Fruit fly (Drosophila melanogaster): ENCODE measurements around the gene daed.

Gene daed

dm6 chr2L:2216065-2216464 is at the start of gene daed:
TSS of gene daed (minus strand) at chr2L:2216311.
- no peak for TF ChIP-seq noc (tag; optimal IDR thresholded peaks at IDR 0.05)

dm6 chr2L:2265221-2265620 is 49.1 kb upstream of the daed start, which contains the start of gene CG34049:
TSS of gene CG34049 (minus strand) at chr2L:2265321.
- no peak for TF ChIP-seq noc (tag; optimal IDR thresholded peaks at IDR 0.05)

dm6 chr2L:2263142-2263541 is 47.0 kb upstream of the daed start, which contains the start of gene CG4270:
TSS of gene CG4270 (plus strand) at chr2L:2263442.
- TF ChIP-seq noc (tag; optimal IDR thresholded peaks at IDR 0.05), result no peak

- no peak for TF ChIP-seq noc (tag; optimal IDR thresholded peaks at IDR 0.05)
These were observed 38.8 kb upstream of the daed start, which contains the start of gene Send1 for dm6 chr2L:2254950-2255349. TSS of gene Send1 (minus strand) at chr2L:2255050.

dm6 chr2L:2252745-2253144 is 36.6 kb upstream of the daed start, which contains the start of gene CG17234:
TSS of gene CG17234 (plus strand) at chr2L:2253045.
- TF ChIP-seq noc (tag; optimal IDR thresholded peaks at IDR 0.05), result no peak

- no peak for TF ChIP-seq noc (tag; optimal IDR thresholded peaks at IDR 0.05)
These were observed 36.1 kb upstream of the daed start, which contains the start of gene CG17239 for dm6 chr2L:2252241-2252640. TSS of gene CG17239 (minus strand) at chr2L:2252341.

- no peak for TF ChIP-seq noc (tag; optimal IDR thresholded peaks at IDR 0.05)
These were observed 35.1 kb upstream of the daed start, which contains the start of gene Ser12 for dm6 chr2L:2251175-2251574. TSS of gene Ser12 (minus strand) at chr2L:2251275.

dm6 chr2L:2249578-2249977 is 33.5 kb upstream of the daed start:
- no peak for TF ChIP-seq noc (tag; optimal IDR thresholded peaks at IDR 0.05)

dm6 chr2L:2242783-2243182 is 26.7 kb upstream of the daed start:
- TF ChIP-seq noc (tag; optimal IDR thresholded peaks at IDR 0.05), result no peak

dm6 chr2L:2242139-2242538 is 26.0 kb upstream of the daed start, which contains the start of gene CG4267:
TSS of gene CG4267 (plus strand) at chr2L:2242378.
- TF ChIP-seq noc (tag; optimal IDR thresholded peaks at IDR 0.05), result no peak

dm6 chr2L:2240493-2240892 is 24.4 kb upstream of the daed start, which contains the start of gene Tengl1:
TSS of gene Tengl1 (minus strand) at chr2L:2240593.
- TF ChIP-seq noc (tag; optimal IDR thresholded peaks at IDR 0.05), result no peak

dm6 chr2L:2239284-2239683 is 23.2 kb upstream of the daed start, which contains the start of gene Tengl2:
TSS of gene Tengl2 (minus strand) at chr2L:2239384.
- TF ChIP-seq noc (tag; optimal IDR thresholded peaks at IDR 0.05), result no peak

- TF ChIP-seq noc (tag; optimal IDR thresholded peaks at IDR 0.05), result no peak
These were observed 22.0 kb upstream of the daed start, which contains the start of gene Tengl3 for dm6 chr2L:2238151-2238550. TSS of gene Tengl3 (minus strand) at chr2L:2238251.

- TF ChIP-seq noc (tag; optimal IDR thresholded peaks at IDR 0.05), result no peak
These were observed 20.6 kb upstream of the daed start, which contains the start of gene Sec24CD for dm6 chr2L:2236722-2237121. TSS of gene Sec24CD (minus strand) at chr2L:2236844.

- TF ChIP-seq noc (tag; optimal IDR thresholded peaks at IDR 0.05), result peak; percentile 7
These were observed 12.2 kb upstream of the daed start for dm6 chr2L:2228179-2228849.

dm6 chr2L:2227316-2227715 is 11.2 kb upstream of the daed start:
- TF ChIP-seq noc (tag; optimal IDR thresholded peaks at IDR 0.05), result peak; percentile 12
